Worm (Caenorhabditis elegans): ENCODE data around the gene Y39F10C.3.

Gene Y39F10C.3

DNA sequence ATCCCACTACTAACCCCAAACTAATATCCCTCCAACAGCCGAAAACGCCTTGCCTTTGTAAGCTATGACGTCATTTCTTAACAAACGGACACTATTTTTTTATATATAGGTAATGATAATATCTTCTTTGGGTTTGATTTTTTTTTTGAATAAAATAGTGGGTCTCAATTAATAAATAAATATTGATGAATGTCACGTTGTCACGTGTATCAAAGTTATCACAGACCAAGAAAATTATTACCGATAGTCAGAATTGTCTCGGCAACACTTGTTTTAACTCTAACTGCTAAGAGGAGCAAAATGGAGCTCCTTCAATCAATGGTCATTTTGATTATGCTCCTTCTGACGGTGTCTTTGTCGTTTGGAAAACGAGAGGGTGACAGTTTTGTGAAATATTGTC, 40.2 kb upstream of the Y39F10C.3 start, which contains the start of gene T04B8.1:
Gene T04B8.1, plus strand, starts transcription at position 301 of the 400 bp plus-strand sequence.
- TF ChIP-seq elt-1 (tag; optimal IDR thresholded peaks at IDR 0.05) (no peak), skn-1 (tag; optimal IDR thresholded peaks at IDR 0.05) (no peak), mbf-1 (tag; optimal IDR thresholded peaks at IDR 0.05) (no peak), sma-9 (GFP tag; optimal IDR thresholded peaks at IDR 0.05) (no peak), sma-9 (tag; optimal IDR thresholded peaks at IDR 0.05) (no peak), blmp-1 (tag; optimal IDR thresholded peaks at IDR 0.05; ENCODE audit: insufficient read depth) (no peak)

ce11 chrII:639467-639866, 34.7 kb upstream of the Y39F10C.3 start, which contains the start of gene K07E8.6:
TSS of gene K07E8.6 (minus strand) at chrII:639567.
- TF ChIP-seq C34F6.9 (tag; optimal IDR thresholded peaks at IDR 0.05) = peak; percentile 12
- no peak for TF ChIP-seq R02D3.7 (tag; optimal IDR thresholded peaks at IDR 0.05)
- TF ChIP-seq aly-2 (tag; optimal IDR thresholded peaks at IDR 0.05) = no peak

DNA sequence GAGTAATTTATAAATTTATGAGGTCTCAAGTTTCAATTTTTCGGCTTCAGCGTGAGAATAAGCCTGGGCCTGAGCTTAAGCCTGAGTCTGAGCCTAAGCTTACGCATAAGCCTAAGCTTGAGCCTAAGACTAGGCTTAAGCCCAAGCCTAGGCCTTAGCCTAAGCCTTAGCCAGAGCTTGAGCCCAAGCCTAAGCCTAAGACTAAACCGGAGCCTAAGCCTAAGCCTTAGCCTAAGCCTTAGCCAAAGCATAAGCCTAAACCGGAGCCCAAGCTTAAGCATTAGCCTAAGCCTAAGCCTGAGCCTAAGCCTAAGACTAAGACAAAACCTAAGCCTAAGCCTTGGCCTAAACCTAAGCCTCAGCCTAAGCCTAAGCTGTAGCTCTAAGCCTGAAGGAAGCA, 30.5 kb upstream of the Y39F10C.3 start:
- TF ChIP-seq nhr-23 (tag; optimal IDR thresholded peaks at IDR 0.05) (no peak), nhr-237 (tag; optimal IDR thresholded peaks at IDR 0.05) (no peak), mab-5 (tag; optimal IDR thresholded peaks at IDR 0.05) (no peak), crh-2 (tag; optimal IDR thresholded peaks at IDR 0.05) (no peak), ztf-1 (GFP tag; conservative IDR thresholded peaks at IDR 0.05) (no peak), fos-1 (tag; optimal IDR thresholded peaks at IDR 0.05) (no peak), ceh-82 (tag; optimal IDR thresholded peaks at IDR 0.05) (no peak), ZK546.5 (tag; optimal IDR thresholded peaks at IDR 0.05) (no peak), nhr-11 (tag; optimal IDR thresholded peaks at IDR 0.05) (no peak), aly-2 (tag; optimal IDR thresholded peaks at IDR 0.05) (no peak), nhr-129 (tag; optimal IDR thresholded peaks at IDR 0.05) (no peak), nhr-21 (tag; optimal IDR thresholded peaks at IDR 0.05) (no peak), unc-55 (GFP tag; optimal IDR thresholded peaks at IDR 0.05) (no peak), lin-13 (GFP tag; optimal IDR thresholded peaks at IDR 0.05) (no peak)

DNA sequence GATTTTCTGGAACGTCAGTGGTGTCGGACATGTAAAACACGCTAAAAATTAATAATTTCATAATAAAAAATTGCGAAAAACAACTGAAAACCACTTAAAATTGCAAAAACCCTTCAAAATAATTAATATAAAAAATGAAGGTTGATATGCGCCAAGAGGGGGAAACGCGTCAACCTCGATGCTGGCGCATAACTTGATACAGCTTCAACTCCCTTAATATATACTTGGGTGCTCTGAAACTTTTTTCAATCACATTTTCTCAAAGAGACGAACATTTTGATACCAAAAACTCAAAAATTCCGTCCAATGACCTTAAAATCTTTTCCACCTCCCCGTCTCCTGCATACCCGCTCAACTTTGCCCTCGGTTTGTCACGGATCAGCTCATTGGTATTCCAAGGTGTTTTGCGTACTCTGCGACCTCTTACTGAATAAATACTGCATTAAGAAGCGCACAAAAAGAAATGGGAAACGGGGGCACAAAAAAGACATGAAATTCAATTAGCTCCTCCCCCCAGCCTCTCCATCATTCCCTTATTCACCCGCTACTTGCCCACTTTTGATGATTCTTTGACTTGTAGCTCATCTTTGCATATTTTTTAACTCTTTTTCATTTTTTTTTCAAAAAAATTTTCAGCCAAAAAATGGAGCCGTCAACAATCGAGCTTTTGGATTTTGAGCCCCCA, 23.8 kb upstream of the Y39F10C.3 start, which contains the start of the genes K07E8.7 and frpr-14:
Gene K07E8.7, minus strand, starts transcription at position 47 of the 685 bp plus-strand sequence.
Gene frpr-14, plus strand, starts transcription at position 635 of the 685 bp plus-strand sequence.
- peak; percentile 58 for TF ChIP-seq unc-55 (GFP tag; optimal IDR thresholded peaks at IDR 0.05)
- TF ChIP-seq fos-1 (tag; optimal IDR thresholded peaks at IDR 0.05) = peak; percentile 7
- TF ChIP-seq ceh-82 (tag; optimal IDR thresholded peaks at IDR 0.05) = no peak
- TF ChIP-seq nhr-11 (tag; optimal IDR thresholded peaks at IDR 0.05) = no peak
- TF ChIP-seq mdl-1 (tag; optimal IDR thresholded peaks at IDR 0.05) = no peak
- TF ChIP-seq gmeb-1 (tag; optimal IDR thresholded peaks at IDR 0.05) = peak; percentile 31
- peak in 1 of 2 experiments; percentile 67 for TF ChIP-seq lsy-2 (tag; optimal IDR thresholded peaks at IDR 0.05)
- no peak for TF ChIP-seq Y55F3AM.14 (GFP tag; optimal IDR thresholded peaks at IDR 0.05)
- TF ChIP-seq unc-39 (tag; optimal IDR thresholded peaks at IDR 0.05) = no peak
- TF ChIP-seq nhr-129 (tag; optimal IDR thresholded peaks at IDR 0.05) = peak; percentile 10

- TF ChIP-seq dmd-4 (tag; optimal IDR thresholded peaks at IDR 0.05) (no peak), unc-39 (tag; optimal IDR thresholded peaks at IDR 0.05) (no peak), Y55F3AM.14 (GFP tag; optimal IDR thresholded peaks at IDR 0.05) (no peak), sem-4 (tag; optimal IDR thresholded peaks at IDR 0.05) (no peak), peb-1 (tag; optimal IDR thresholded peaks at IDR 0.05) (no peak), ceh-82 (tag; optimal IDR thresholded peaks at IDR 0.05) (no peak), snpc-4 (tag; optimal IDR thresholded peaks at IDR 0.05) (no peak), C34F6.9 (tag; optimal IDR thresholded peaks at IDR 0.05) (no peak), ztf-1 (GFP tag; conservative IDR thresholded peaks at IDR 0.05) (no peak), nhr-129 (tag; optimal IDR thresholded peaks at IDR 0.05) (no peak), unc-62 (GFP tag; optimal IDR thresholded peaks at IDR 0.05) (no peak), alr-1 (tag; optimal IDR thresholded peaks at IDR 0.05) (no peak), ZK546.5 (tag; optimal IDR thresholded peaks at IDR 0.05) (no peak), R02D3.7 (tag; optimal IDR thresholded peaks at IDR 0.05) (no peak), nhr-25 (tag; optimal IDR thresholded peaks at IDR 0.05) (no peak), nhr-10 (tag; optimal IDR thresholded peaks at IDR 0.05) (no peak), nhr-12 (tag; optimal IDR thresholded peaks at IDR 0.05) (no peak), aly-2 (tag; optimal IDR thresholded peaks at IDR 0.05) (no peak), nhr-237 (tag; optimal IDR thresholded peaks at IDR 0.05) (no peak), ztf-4 (tag; optimal IDR thresholded peaks at IDR 0.05) (no peak)
Measured at ce11 chrII:651324-651723, 22.9 kb upstream of the Y39F10C.3 start.

All from whole organism, L2 larva.